Fruit fly (Drosophila melanogaster) Kc167 (cell line): ENCODE measurements around the gene CG7650.

ENCODE experiments used
- Myc ChIP-seq: fragments of >200 bp; optimal IDR thresholded peaks from 2 replicates; lab custom pipeline; 2017; ENCODE audit warnings: missing external identifiers
- Sin3A ChIP-seq: fragments of >200 bp; optimal IDR thresholded peaks from 2 replicates; lab custom pipeline; 2018; ENCODE audit warnings: missing external identifiers
- h ChIP-seq: fragments of >200 bp; optimal IDR thresholded peaks from 3 replicates; lab custom pipeline; 2018; ENCODE audit warnings: missing external identifiers
- insv ChIP-seq: fragments of >200 bp; optimal IDR thresholded peaks from 3 replicates; lab custom pipeline; 2018; ENCODE audit warnings: missing external identifiers
- psq ChIP-seq: fragments of >200 bp; optimal IDR thresholded peaks from 2 replicates; lab custom pipeline; 2017; ENCODE audit warnings: missing external identifiers
- ttk ChIP-seq: sonication (Bioruptor generic); optimal IDR thresholded peaks from 2 replicates; lab custom pipeline; 2017; ENCODE audit warnings: missing external identifiers

Gene CG7650

DNA sequence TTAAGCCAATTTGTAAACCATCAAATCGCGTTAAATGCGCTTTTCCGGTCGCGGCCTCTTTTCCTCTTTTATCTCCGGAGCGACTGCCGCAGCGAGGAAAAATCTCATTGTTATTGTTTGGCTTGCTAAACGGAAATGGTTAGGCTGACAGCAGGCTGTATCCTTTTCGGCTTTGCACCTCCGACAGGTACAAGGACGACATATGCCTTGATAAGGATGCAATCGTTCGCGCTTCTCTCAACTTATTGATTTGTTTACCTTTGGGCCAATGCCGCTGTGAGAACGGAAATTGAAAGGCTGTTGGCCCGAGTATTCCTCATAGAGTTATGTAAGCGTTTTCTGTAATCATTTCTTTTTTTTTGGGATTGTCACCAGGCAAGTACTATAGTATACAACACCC, 28.3 kb upstream of the CG7650 start:
- TF ChIP-seq ttk (lab: Kevin White, UChicago) (no peak), psq (no peak), Sin3A (lab: Kevin White, UChicago) (no peak), Myc (lab: Kevin White, UChicago) (no peak), insv (no peak), h (no peak)

dm6 chr3L:15637618-15638017, 27.4 kb upstream of the CG7650 start:
- TF ChIP-seq Myc (lab: Kevin White, UChicago) = no peak
- no peak for TF ChIP-seq ttk (lab: Kevin White, UChicago)
- TF ChIP-seq h = no peak
- TF ChIP-seq psq = no peak
- no peak for TF ChIP-seq insv
- TF ChIP-seq Sin3A (lab: Kevin White, UChicago) = no peak

DNA sequence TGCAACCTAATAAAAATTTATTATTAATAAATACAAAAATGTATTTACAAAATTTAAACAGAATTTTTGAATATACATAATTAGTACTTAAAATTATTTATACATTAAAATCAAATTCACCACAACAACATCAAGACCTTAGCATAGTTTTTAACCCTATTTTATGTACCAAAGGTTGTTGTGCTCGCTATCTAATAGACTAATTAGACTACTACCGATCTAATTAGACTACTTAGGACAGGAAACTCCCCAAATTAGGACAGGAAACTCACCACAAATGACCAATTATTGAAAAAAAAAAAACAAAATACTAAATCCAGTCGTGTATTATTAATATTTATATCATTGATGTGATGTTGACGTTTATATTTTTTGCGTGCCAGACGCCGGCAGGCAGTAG, 26.8 kb upstream of the CG7650 start:
- TF ChIP-seq insv = no peak
- no peak for TF ChIP-seq ttk (lab: Kevin White, UChicago)
- no peak for TF ChIP-seq psq
- no peak for TF ChIP-seq Sin3A (lab: Kevin White, UChicago)
- TF ChIP-seq Myc (lab: Kevin White, UChicago) = no peak
- no peak for TF ChIP-seq h

- no peak for TF ChIP-seq ttk (lab: Kevin White, UChicago)
- no peak for TF ChIP-seq insv
- TF ChIP-seq psq = no peak
- TF ChIP-seq Sin3A (lab: Kevin White, UChicago) = no peak
- TF ChIP-seq h = no peak
- TF ChIP-seq Myc (lab: Kevin White, UChicago) = no peak
Measured at dm6 chr3L:15636359-15636758, 26.2 kb upstream of the CG7650 start.

- TF ChIP-seq ttk (lab: Kevin White, UChicago) (no peak), Myc (lab: Kevin White, UChicago) (no peak), h (no peak), psq (no peak), Sin3A (lab: Kevin White, UChicago) (no peak), insv (no peak)
Measured at dm6 chr3L:15634368-15635075, 24.3 kb upstream of the CG7650 start.

- no peak for TF ChIP-seq insv
- TF ChIP-seq Sin3A (lab: Kevin White, UChicago) = no peak
- TF ChIP-seq psq = no peak
- TF ChIP-seq Myc (lab: Kevin White, UChicago) = no peak
- TF ChIP-seq ttk (lab: Kevin White, UChicago) = no peak
- TF ChIP-seq h = no peak
Measured at dm6 chr3L:15632653-15633052, 22.5 kb upstream of the CG7650 start.

dm6 chr3L:15631067-15631466, 20.9 kb upstream of the CG7650 start:
- no peak for TF ChIP-seq h
- TF ChIP-seq ttk (lab: Kevin White, UChicago) = no peak
- TF ChIP-seq psq = no peak
- no peak for TF ChIP-seq insv
- no peak for TF ChIP-seq Myc (lab: Kevin White, UChicago)
- no peak for TF ChIP-seq Sin3A (lab: Kevin White, UChicago)

dm6 chr3L:15627295-15627694, 17.1 kb upstream of the CG7650 start:
- no peak for TF ChIP-seq Myc (lab: Kevin White, UChicago)
- no peak for TF ChIP-seq h
- TF ChIP-seq Sin3A (lab: Kevin White, UChicago) = no peak
- TF ChIP-seq ttk (lab: Kevin White, UChicago) = no peak
- TF ChIP-seq psq = no peak
- no peak for TF ChIP-seq insv

DNA sequence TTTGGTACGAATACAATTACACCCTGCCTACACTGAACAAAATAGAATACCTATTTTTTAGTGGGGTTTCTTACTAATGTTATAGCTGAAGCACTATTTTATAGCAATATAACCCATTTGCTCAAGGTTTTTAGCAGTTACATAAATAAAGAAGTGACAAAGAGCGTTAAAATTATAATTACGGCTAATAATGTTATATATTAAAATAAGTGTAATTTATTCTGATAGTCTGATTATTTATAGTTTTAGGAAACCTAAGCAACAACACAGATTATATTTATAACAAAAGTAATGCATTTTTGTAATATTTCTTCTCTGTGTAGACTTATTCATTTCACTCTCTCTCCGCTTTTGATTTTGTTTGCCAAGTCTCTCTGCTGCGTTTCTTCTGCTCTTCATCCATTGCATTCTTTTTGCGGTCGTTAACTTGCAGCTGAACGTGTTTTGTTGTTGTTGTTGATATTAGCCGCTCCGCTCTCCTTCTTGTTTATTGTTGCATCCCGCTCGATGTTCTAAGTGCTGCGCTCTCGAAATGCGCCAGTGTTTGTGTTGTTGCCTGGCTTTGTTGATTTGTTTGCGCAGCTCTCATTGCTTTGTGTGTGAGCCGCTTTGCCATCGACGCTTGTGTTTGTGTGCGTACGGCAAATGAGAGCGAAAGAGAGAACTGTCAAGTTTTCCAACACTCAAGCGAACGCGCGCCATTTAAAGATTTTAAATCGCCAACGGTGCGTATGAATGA, 15.7 kb upstream of the CG7650 start:
- TF ChIP-seq Myc (lab: Kevin White, UChicago) (no peak), insv (no peak), psq (no peak), ttk (lab: Kevin White, UChicago) (no peak)

DNA sequence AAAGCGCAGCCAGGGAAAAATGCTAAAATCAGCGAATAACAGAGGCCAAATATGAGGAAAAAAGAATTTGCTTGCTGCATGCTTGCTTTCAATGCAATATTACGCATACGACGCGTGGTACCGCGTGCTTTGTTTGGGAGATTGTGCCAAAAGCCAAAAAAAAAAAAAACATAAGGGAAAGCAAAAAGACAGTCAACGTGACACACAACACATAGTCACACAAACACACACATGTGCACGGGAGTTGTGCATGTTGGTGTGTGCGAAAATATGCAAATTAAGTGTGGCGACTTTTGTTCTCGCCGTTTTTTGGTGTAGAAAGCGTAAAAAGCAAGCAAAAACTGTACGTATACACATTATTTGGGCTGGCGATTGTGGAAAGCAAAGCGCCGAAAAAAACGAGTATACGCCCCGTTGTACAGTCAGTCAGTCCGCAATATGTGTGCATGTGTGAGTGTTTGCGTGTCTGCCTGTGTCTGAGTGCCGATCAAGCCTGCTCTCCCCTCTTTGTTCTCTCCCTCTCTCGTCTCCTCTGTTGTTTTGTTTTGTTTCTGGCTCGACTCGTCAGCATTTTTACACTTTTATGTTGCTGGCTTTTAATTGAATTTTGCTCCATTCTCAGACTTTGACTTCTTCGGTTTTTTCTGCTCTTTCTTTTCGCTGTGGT, 14.9 kb upstream of the CG7650 start:
- TF ChIP-seq h = no peak
- no peak for TF ChIP-seq psq
- TF ChIP-seq Myc (lab: Kevin White, UChicago) = no peak
- TF ChIP-seq insv = no peak
- TF ChIP-seq ttk (lab: Kevin White, UChicago) = no peak
- TF ChIP-seq Sin3A (lab: Kevin White, UChicago) = no peak

DNA sequence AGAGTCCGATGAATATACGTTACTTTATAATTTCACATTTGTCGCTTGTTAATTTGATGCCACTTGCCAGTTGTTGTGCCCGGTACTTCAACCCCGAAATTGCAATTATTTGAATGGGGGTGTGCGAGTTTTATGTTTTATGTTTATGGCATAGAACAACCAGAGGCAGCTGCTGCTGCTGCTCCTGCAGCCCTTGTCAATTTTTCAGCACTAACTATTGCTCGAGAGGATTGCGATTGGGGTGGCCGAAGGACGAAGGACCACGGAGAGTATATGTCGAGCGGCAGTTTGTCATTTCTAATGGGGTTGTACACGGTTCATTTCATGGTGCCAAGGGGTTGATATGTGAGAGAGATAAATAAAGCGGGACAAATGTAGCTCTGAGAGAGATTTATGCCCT, 13.9 kb upstream of the CG7650 start:
- TF ChIP-seq psq = no peak
- no peak for TF ChIP-seq ttk (lab: Kevin White, UChicago)
- TF ChIP-seq Myc (lab: Kevin White, UChicago) = no peak
- TF ChIP-seq insv = no peak
- TF ChIP-seq Sin3A (lab: Kevin White, UChicago) = no peak
- no peak for TF ChIP-seq h

- TF ChIP-seq insv (no peak), Myc (lab: Kevin White, UChicago) (no peak), Sin3A (lab: Kevin White, UChicago) (no peak), psq (no peak), ttk (lab: Kevin White, UChicago) (no peak), h (no peak)
Measured at dm6 chr3L:15619626-15620247, 9.6 kb upstream of the CG7650 start, which contains the start of gene Phs. Gene Phs (plus strand): TSS chr3L:15619901.
